Fruit fly (Drosophila melanogaster): ENCODE data around the gene CG42521.

The CG42521 gene

dm6 chr3L:10664511-10665062 lies 41.2 kb upstream of the CG42521 start, which contains the start of gene simj (continued):
- TF ChIP-seq CG15696 (tag; optimal IDR thresholded peaks at IDR 0.05) (peak; percentile 6), B-H2 (GFP tag; optimal IDR thresholded peaks at IDR 0.05) (peak; percentile 87), CG13287 (GFP tag; IDR thresholded peaks at IDR 0.05; ENCODE audit: partially characterized antibody) (peak; percentile 88), CG12299 (tag; optimal IDR thresholded peaks at IDR 0.05) (peak; percentile 64), CG17186 (GFP tag; optimal IDR thresholded peaks at IDR 0.05) (peak; percentile 96), bigmax (GFP tag; optimal IDR thresholded peaks at IDR 0.05) (peak; percentile 67), seq (GFP tag; IDR thresholded peaks at IDR 0.05) (no peak), Drgx (GFP tag; IDR thresholded peaks at IDR 0.05) (peak; percentile 34; the same call in 1 of the 2 replicates), tna (GFP tag; IDR thresholded peaks at IDR 0.05; ENCODE audit: partially characterized antibody) (peak; percentile 84), D (optimal IDR thresholded peaks at IDR 0.05) (no peak), D (GFP tag; optimal IDR thresholded peaks at IDR 0.05) (peak; percentile 58), Chrac-16 (GFP tag; optimal IDR thresholded peaks at IDR 0.05) (peak; percentile 21), slbo (GFP tag; IDR thresholded peaks at IDR 0.05) (peak; percentile 51), mam (GFP tag; optimal IDR thresholded peaks at IDR 0.05) (peak; percentile 40), CG6254 (GFP tag; optimal IDR thresholded peaks at IDR 0.05) (no peak), pum (GFP tag; optimal IDR thresholded peaks at IDR 0.05) (no peak), Scr (GFP tag; IDR thresholded peaks at IDR 0.05; ENCODE audit: partially characterized antibody) (peak; percentile 87), H15 (GFP tag; IDR thresholded peaks at IDR 0.05) (no peak), CG17912 (GFP tag; optimal IDR thresholded peaks at IDR 0.05) (peak; percentile 16), Ssrp (tag; optimal IDR thresholded peaks at IDR 0.05) (no peak), CG10209 (GFP tag; optimal IDR thresholded peaks at IDR 0.05) (peak; percentile 51), sisA (GFP tag; IDR thresholded peaks at IDR 0.05) (no peak), HLH4C (GFP tag; IDR thresholded peaks at IDR 0.05; ENCODE audit: partially characterized antibody) (peak; percentile 72; the same call in 2 of the 3 replicates), CG14050 (GFP tag; IDR thresholded peaks at IDR 0.05) (no peak), Nf-YB (GFP tag; optimal IDR thresholded peaks at IDR 0.05) (peak; percentile 19), en (GFP tag; optimal IDR thresholded peaks at IDR 0.05) (no peak), CG7271 (tag; optimal IDR thresholded peaks at IDR 0.05) (peak; percentile 72), CG17829 (tag; optimal IDR thresholded peaks at IDR 0.05) (peak; percentile 84), Dbx (GFP tag; IDR thresholded peaks at IDR 0.05) (peak; percentile 80; the same call in 1 of the 3 replicates), CG6854 (GFP tag; optimal IDR thresholded peaks at IDR 0.05) (no peak), CG18476 (GFP tag; optimal IDR thresholded peaks at IDR 0.05) (no peak), Dp (GFP tag; optimal IDR thresholded peaks at IDR 0.05) (peak; percentile 81), CG4854 (GFP tag; optimal IDR thresholded peaks at IDR 0.05) (no peak), CG7963 (GFP tag; IDR thresholded peaks at IDR 0.05; ENCODE audit: partially characterized antibody) (peak; percentile 74), wdn (GFP tag; IDR thresholded peaks at IDR 0.05) (no peak; the same call in 1 of the 2 replicates), B-H1 (GFP tag; IDR thresholded peaks at IDR 0.05) (no peak; the same call in 2 of the 3 replicates), chif (GFP tag; optimal IDR thresholded peaks at IDR 0.05) (no peak), wor (GFP tag; IDR thresholded peaks at IDR 0.05) (no peak), Dek (tag; optimal IDR thresholded peaks at IDR 0.05) (peak; percentile 65), NK7.1 (GFP tag; optimal IDR thresholded peaks at IDR 0.05) (no peak), Awh (GFP tag; IDR thresholded peaks at IDR 0.05) (no peak; the same call in 1 of the 2 replicates), otp (GFP tag; IDR thresholded peaks at IDR 0.05) (0 out of 3 replicates have a peak, but pooled peaks have one; percentile 21), CG11247 (GFP tag; IDR thresholded peaks at IDR 0.05) (0 out of 2 replicates have a peak, but pooled peaks have one; percentile 13), CG6683 (GFP tag; optimal IDR thresholded peaks at IDR 0.05) (peak; percentile 35), Tbp (GFP tag; optimal IDR thresholded peaks at IDR 0.05) (peak; percentile 32), CkIIα-i1 (GFP tag; IDR thresholded peaks at IDR 0.05) (no peak), Lhr (GFP tag; optimal IDR thresholded peaks at IDR 0.05) (peak; percentile 74), ac (GFP tag; optimal IDR thresholded peaks at IDR 0.05) (no peak), CG8359 (GFP tag; optimal IDR thresholded peaks at IDR 0.05; ENCODE audit: borderline replicate concordance) (peak; percentile 31), ems (GFP tag; optimal IDR thresholded peaks at IDR 0.05) (no peak)
